Worm (Caenorhabditis elegans): ENCODE data around the gene ZC449.8.

Gene ZC449.8

DNA sequence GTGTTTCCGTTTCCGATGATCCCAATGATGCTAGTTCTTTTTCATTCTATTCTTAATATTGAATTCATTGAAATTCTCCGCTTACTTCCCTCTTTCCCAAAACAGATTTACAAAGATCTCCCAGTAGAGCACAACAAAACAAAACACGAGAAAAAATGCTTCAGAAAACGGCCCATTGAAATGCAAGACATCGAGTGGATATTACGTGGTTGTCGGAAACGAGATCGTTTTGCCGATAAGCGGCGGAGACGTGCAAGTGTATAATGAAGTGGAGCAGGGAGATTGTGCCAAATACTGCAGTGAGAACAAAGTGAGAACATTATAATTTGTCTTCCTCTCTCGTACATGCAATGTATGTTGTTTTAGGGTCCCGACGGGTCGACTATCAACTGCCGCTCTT is 10.6 kb downstream of the ZC449.8 start:
- TF ChIP-seq zag-1 (tag; optimal IDR thresholded peaks at IDR 0.05) (no peak), php-3 (GFP tag; IDR thresholded peaks at IDR 0.05) (no peak), aly-2 (tag; optimal IDR thresholded peaks at IDR 0.05) (no peak), set-16 (GFP tag; IDR thresholded peaks at IDR 0.05) (no peak)

- TF ChIP-seq snpc-1.2 (GFP tag; IDR thresholded peaks at IDR 0.05): no peak
- no peak for TF ChIP-seq nhr-102 (tag; optimal IDR thresholded peaks at IDR 0.05)
- peak in 1 of 2 experiments; percentile 1 for TF ChIP-seq daf-16 (GFP tag; optimal IDR thresholded peaks at IDR 0.05)
- no peak for TF ChIP-seq daf-16 (tag; optimal IDR thresholded peaks at IDR 0.05)
- TF ChIP-seq hlh-11 (tag; optimal IDR thresholded peaks at IDR 0.05): peak; percentile 2
- TF ChIP-seq ZK337.2 (GFP tag; IDR thresholded peaks at IDR 0.05): no peak
- no peak for TF ChIP-seq lsy-2 (tag; optimal IDR thresholded peaks at IDR 0.05)
- no peak for TF ChIP-seq daf-19 (GFP tag; conservative IDR thresholded peaks at IDR 0.05)
- no peak for TF ChIP-seq dmd-6 (GFP tag; IDR thresholded peaks at IDR 0.05)
- TF ChIP-seq skn-1 (tag; optimal IDR thresholded peaks at IDR 0.05): no peak
- TF ChIP-seq ceh-20 (GFP tag; IDR thresholded peaks at IDR 0.05): peak; percentile 41; the same call in 1 of the 2 replicates
- TF ChIP-seq unc-62 (GFP tag; optimal IDR thresholded peaks at IDR 0.05 in 1 of 2): peak in 1 of 2 experiments; percentile 97
- no peak for TF ChIP-seq unc-62 (tag; optimal IDR thresholded peaks at IDR 0.05)
- no peak for TF ChIP-seq pha-4 (GFP tag; IDR thresholded peaks at IDR 0.05)
- no peak for TF ChIP-seq pha-4 (tag; optimal IDR thresholded peaks at IDR 0.05)
- peak; percentile 78 for TF ChIP-seq ces-1 (GFP tag; optimal IDR thresholded peaks at IDR 0.05)
These were observed 12.2 kb downstream of the ZC449.8 start for ce11 chrX:5027923-5028592.

DNA sequence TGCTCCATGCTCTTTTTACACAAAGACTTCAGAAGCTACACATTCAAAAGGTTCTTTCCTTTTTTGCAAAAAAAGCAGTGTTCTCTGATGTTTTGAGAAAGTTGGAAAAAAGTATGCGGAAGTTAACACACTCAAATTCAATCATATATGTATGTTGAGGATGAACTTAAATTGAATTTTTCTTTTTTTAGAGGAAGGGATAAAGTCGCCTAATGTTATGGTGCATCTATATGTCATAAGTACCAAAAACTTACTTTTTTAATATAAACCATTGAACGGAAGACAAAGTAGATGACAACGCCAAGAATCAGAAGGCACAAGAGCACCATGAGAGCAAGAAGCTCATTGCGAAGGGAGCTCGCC is 12.7 kb downstream of the ZC449.8 start:
- TF ChIP-seq Y105C5A.15 (GFP tag; IDR thresholded peaks at IDR 0.05) (no peak), madf-5 (GFP tag; IDR thresholded peaks at IDR 0.05) (no peak), ceh-20 (GFP tag; IDR thresholded peaks at IDR 0.05) (0 out of 2 replicates have a peak, but pooled peaks have one; percentile 3), nhr-102 (tag; optimal IDR thresholded peaks at IDR 0.05) (no peak), lsy-2 (tag; optimal IDR thresholded peaks at IDR 0.05) (no peak), ceh-62 (tag; optimal IDR thresholded peaks at IDR 0.05) (no peak), ces-1 (GFP tag; optimal IDR thresholded peaks at IDR 0.05) (peak; percentile 66)

DNA sequence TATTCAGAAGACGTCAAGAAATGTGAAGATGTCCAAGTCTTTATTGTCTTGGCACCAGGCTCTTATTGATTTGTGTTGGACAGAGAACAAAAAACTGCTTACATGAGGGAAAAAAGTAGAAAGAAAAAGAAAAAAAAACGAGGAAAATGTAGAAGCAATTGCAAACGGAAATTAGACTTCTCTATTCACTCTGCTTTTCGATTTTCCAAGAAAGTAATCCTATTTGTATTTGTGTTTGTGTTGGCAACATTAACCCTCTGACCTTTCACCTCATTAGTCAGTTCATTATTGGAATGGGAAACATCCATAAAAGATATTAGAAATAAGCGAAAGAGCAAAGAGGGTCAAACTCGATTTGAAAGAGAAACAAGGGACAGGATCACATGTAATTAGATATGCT is 15.9 kb downstream of the ZC449.8 start:
- TF ChIP-seq cey-2 (tag; optimal IDR thresholded peaks at IDR 0.05; ENCODE audit: borderline replicate concordance, insufficient read depth): no peak
- TF ChIP-seq aha-1 (tag): peak; percentile 48
- TF ChIP-seq dmd-6 (GFP tag; IDR thresholded peaks at IDR 0.05): no peak
- TF ChIP-seq F10B5.3 (tag; optimal IDR thresholded peaks at IDR 0.05): no peak
- TF ChIP-seq duxl-1 (tag; optimal IDR thresholded peaks at IDR 0.05; ENCODE audit: poor library complexity): no peak
- no peak for TF ChIP-seq nhr-76 (tag; optimal IDR thresholded peaks at IDR 0.05)
- TF ChIP-seq ama-1 (optimal IDR thresholded peaks at IDR 0.05): no peak
- peak in 1 of 2 experiments; percentile 24 for TF ChIP-seq lsy-2 (tag; optimal IDR thresholded peaks at IDR 0.05)
- no peak for TF ChIP-seq lin-29 (GFP tag; IDR thresholded peaks at IDR 0.05)
- TF ChIP-seq dpl-1 (GFP tag; optimal IDR thresholded peaks at IDR 0.05): no peak
- no peak for TF ChIP-seq tra-1 (GFP tag; IDR thresholded peaks at IDR 0.05)
- TF ChIP-seq nhr-11 (tag; optimal IDR thresholded peaks at IDR 0.05): no peak
- no peak for TF ChIP-seq lin-39 (tag; optimal IDR thresholded peaks at IDR 0.05)
- no peak for TF ChIP-seq mdl-1 (tag; optimal IDR thresholded peaks at IDR 0.05)
- peak; percentile 79 for TF ChIP-seq fkh-10 (GFP tag; optimal IDR thresholded peaks at IDR 0.05)
- no peak for TF ChIP-seq F44E2.7 (GFP tag; IDR thresholded peaks at IDR 0.05)
- no peak for TF ChIP-seq nhr-10 (tag; optimal IDR thresholded peaks at IDR 0.05)
- peak; percentile 47; the same call in 1 of the 2 replicates for TF ChIP-seq ctbp-1 (GFP tag; IDR thresholded peaks at IDR 0.05)
- no peak for TF ChIP-seq F49E8.2 (tag; optimal IDR thresholded peaks at IDR 0.05; ENCODE audit: borderline replicate concordance)
- TF ChIP-seq ces-1 (GFP tag; optimal IDR thresholded peaks at IDR 0.05): peak; percentile 74
- TF ChIP-seq nhr-41 (GFP tag; IDR thresholded peaks at IDR 0.05): no peak
